Fruit fly (Drosophila melanogaster) whole organism, prepupa: ENCODE results near the gene Droj2.

Source experiments
- Blimp-1 ChIP-seq: fragments of 200-800 bp; sonication (Bioruptor generic); optimal IDR thresholded peaks from 3 replicates; lab custom pipeline; 2017; ENCODE audit warnings: missing biosample characterization, missing genetic modification characterization, mild to moderate bottlenecking, moderate library complexity, missing genetic modification reagents
- CG11294 ChIP-seq: fragments of 200-800 bp; sonication (Bioruptor generic); IDR thresholded peaks from 2 replicates; pipeline ENCODE4 v1.3.6; 2022; ENCODE audit warnings: missing biosample characterization, missing genetic modification characterization
- CG15336 ChIP-seq: fragments of 200-800 bp; sonication (Bioruptor generic); IDR thresholded peaks from 2 replicates; pipeline ENCODE4 v1.3.6; 2022; ENCODE audit warnings: missing biosample characterization, missing genetic modification characterization
- CG1621 ChIP-seq: fragments of 200-800 bp; sonication (Bioruptor generic); optimal IDR thresholded peaks from 3 replicates; lab custom pipeline; 2018; ENCODE audit warnings: missing biosample characterization, mild to moderate bottlenecking, missing genetic modification characterization
- CG31627 ChIP-seq: fragments of 200-800 bp; sonication (Bioruptor generic); optimal IDR thresholded peaks from 3 replicates; lab custom pipeline; 2016; ENCODE audit warnings: missing biosample characterization, missing genetic modification characterization
- CG34406 ChIP-seq: fragments of 200-800 bp; sonication (Bioruptor generic); optimal IDR thresholded peaks from 3 replicates; lab custom pipeline; 2016; ENCODE audit warnings: missing biosample characterization, missing genetic modification characterization
- CG3919 ChIP-seq: fragments of 200-800 bp; sonication (Bioruptor generic); optimal IDR thresholded peaks from 3 replicates; lab custom pipeline; 2016; ENCODE audit warnings: missing biosample characterization, missing genetic modification characterization
- CG4318 ChIP-seq: fragments of 200-800 bp; sonication (Bioruptor generic); optimal IDR thresholded peaks from 3 replicates; lab custom pipeline; 2017; ENCODE audit warnings: missing biosample characterization, mild to moderate bottlenecking, missing genetic modification characterization
- CG6792 ChIP-seq: fragments of 200-800 bp; sonication (Bioruptor generic); optimal IDR thresholded peaks from 3 replicates; lab custom pipeline; 2016; ENCODE audit warnings: missing biosample characterization, missing genetic modification characterization
- CG6808 ChIP-seq: fragments of 200-800 bp; sonication (Bioruptor generic); optimal IDR thresholded peaks from 3 replicates; lab custom pipeline; 2017; ENCODE audit warnings: missing biosample characterization, missing genetic modification characterization, mild to moderate bottlenecking, moderate library complexity, missing genetic modification reagents
- CG6854 ChIP-seq: fragments of 200-800 bp; sonication (Bioruptor generic); optimal IDR thresholded peaks from 2 replicates; lab custom pipeline; 2017; ENCODE audit warnings: missing biosample characterization, mild to moderate bottlenecking, missing genetic modification characterization
- CG8119 ChIP-seq: fragments of 200-800 bp; sonication (Bioruptor generic); IDR thresholded peaks from 3 replicates; pipeline ENCODE4 v1.3.6; 2022; ENCODE audit warnings: missing biosample characterization, missing genetic modification characterization
- CG8632 ChIP-seq: fragments of 200-800 bp; sonication (Bioruptor generic); optimal IDR thresholded peaks from 3 replicates; lab custom pipeline; 2016; ENCODE audit warnings: missing biosample characterization, missing genetic modification characterization
- Eip75B ChIP-seq: fragments of 200-800 bp; sonication (Bioruptor generic); optimal IDR thresholded peaks from 3 replicates; lab custom pipeline; 2016; ENCODE audit warnings: missing biosample characterization, missing genetic modification characterization
- Eip78C ChIP-seq: fragments of 200-800 bp; sonication (Bioruptor generic); peaks from one replicate; lab custom pipeline; 2016; ENCODE audit warnings: missing biosample characterization, missing genetic modification characterization
- Ets21C ChIP-seq: fragments of 200-800 bp; sonication (Bioruptor generic); optimal IDR thresholded peaks from 3 replicates; lab custom pipeline; 2016; ENCODE audit warnings: missing biosample characterization, missing genetic modification characterization
- Ets96B ChIP-seq: fragments of 200-800 bp; optimal IDR thresholded peaks from 2 replicates; lab custom pipeline; 2019; ENCODE audit warnings: missing biosample characterization, mild to moderate bottlenecking, missing genetic modification characterization, moderate library complexity
- Gug ChIP-seq: fragments of 200-800 bp; sonication (Bioruptor generic); IDR thresholded peaks from 2 replicates; pipeline ENCODE4 v1.3.6; 2022; ENCODE audit warnings: missing biosample characterization, missing genetic modification characterization
- Hr39 ChIP-seq: fragments of 200-800 bp; sonication (Bioruptor generic); optimal IDR thresholded peaks from 2 replicates; lab custom pipeline; 2016; ENCODE audit warnings: missing biosample characterization, missing genetic modification characterization
- Hr4 ChIP-seq: fragments of 200-800 bp; sonication (Bioruptor generic); optimal IDR thresholded peaks from 3 replicates; lab custom pipeline; 2016; ENCODE audit warnings: missing biosample characterization, missing genetic modification characterization
- Met ChIP-seq: fragments of 200-800 bp; sonication (Bioruptor generic); optimal IDR thresholded peaks from 3 replicates; lab custom pipeline; 2016; ENCODE audit warnings: missing biosample characterization, missing genetic modification characterization
- OdsH ChIP-seq: fragments of 200-800 bp; sonication (Bioruptor generic); optimal IDR thresholded peaks from 3 replicates; lab custom pipeline; 2016; ENCODE audit warnings: missing biosample characterization, missing genetic modification characterization
- Smox ChIP-seq: fragments of 200-800 bp; sonication (Bioruptor generic); optimal IDR thresholded peaks from 3 replicates; lab custom pipeline; 2016; ENCODE audit warnings: missing biosample characterization, missing genetic modification characterization
- Sox14 ChIP-seq: fragments of 200-800 bp; sonication (Bioruptor generic); optimal IDR thresholded peaks from 3 replicates; lab custom pipeline; 2016; ENCODE audit warnings: missing biosample characterization, missing genetic modification characterization
- achi ChIP-seq: fragments of 200-800 bp; sonication (Bioruptor generic); optimal IDR thresholded peaks from 3 replicates; lab custom pipeline; 2016; ENCODE audit warnings: missing biosample characterization, missing genetic modification characterization
- acj6 ChIP-seq: fragments of 200-800 bp; sonication (Bioruptor generic); optimal IDR thresholded peaks from 3 replicates; lab custom pipeline; 2016; ENCODE audit warnings: missing biosample characterization, missing genetic modification characterization
- cyc ChIP-seq: fragments of 200-800 bp; sonication (Bioruptor generic); optimal IDR thresholded peaks from 3 replicates; lab custom pipeline; 2016; ENCODE audit warnings: missing biosample characterization, missing genetic modification characterization
- esn ChIP-seq: fragments of 200-800 bp; sonication (Bioruptor generic); optimal IDR thresholded peaks from 2 replicates; lab custom pipeline; 2016; ENCODE audit warnings: missing biosample characterization, mild to moderate bottlenecking, missing genetic modification characterization, moderate library complexity
- fd59A ChIP-seq: fragments of 200-800 bp; sonication (Bioruptor generic); optimal IDR thresholded peaks from 2 replicates; lab custom pipeline; 2017; ENCODE audit warnings: missing biosample characterization, mild to moderate bottlenecking, missing genetic modification characterization, missing genetic modification reagents
- fd85E ChIP-seq: fragments of 200-800 bp; sonication (Bioruptor generic); optimal IDR thresholded peaks from 3 replicates; lab custom pipeline; 2016; ENCODE audit warnings: missing biosample characterization, missing genetic modification characterization
- lz ChIP-seq: fragments of 200-800 bp; sonication (Bioruptor generic); optimal IDR thresholded peaks from 3 replicates; lab custom pipeline; 2016; ENCODE audit warnings: missing biosample characterization, missing genetic modification characterization
- net ChIP-seq: fragments of 200-800 bp; sonication (Bioruptor generic); optimal IDR thresholded peaks from 3 replicates; lab custom pipeline; 2016; ENCODE audit warnings: missing biosample characterization, missing genetic modification characterization
- pdm3 ChIP-seq: fragments of 200-800 bp; sonication (Bioruptor generic); optimal IDR thresholded peaks from 3 replicates; lab custom pipeline; 2016; ENCODE audit warnings: missing biosample characterization, missing genetic modification characterization
- salr ChIP-seq, 2 experiments: fragments of 200-800 bp; sonication (Bioruptor generic); optimal IDR thresholded peaks; 3 replicates each; lab custom pipeline; 2016 to 2018; ENCODE audit warnings: missing biosample characterization in 2 of 2, missing genetic modification characterization in 2 of 2, mild to moderate bottlenecking in 1 of 2
- ss ChIP-seq, 2 experiments: fragments of 200-800 bp; sonication (Bioruptor generic); optimal IDR thresholded peaks; 2 replicates in 1 of 2; 3 replicates in 1 of 2; lab custom pipeline; 2017 to 2018; ENCODE audit warnings: mild to moderate bottlenecking in 2 of 2, missing biosample characterization in 2 of 2, missing genetic modification characterization in 2 of 2, moderate library complexity in 1 of 2
- svp ChIP-seq: fragments of 200-800 bp; sonication (Bioruptor generic); peaks from one replicate; lab custom pipeline; 2016; ENCODE audit warnings: missing biosample characterization, missing genetic modification characterization
- vri ChIP-seq: fragments of 200-800 bp; sonication (Bioruptor generic); optimal IDR thresholded peaks from 3 replicates; lab custom pipeline; 2016; ENCODE audit warnings: missing biosample characterization, mild to moderate bottlenecking, missing genetic modification characterization

Gene Droj2

dm6 chr3R:13379675-13380074 is 2.2 kb upstream of the Droj2 start, which contains the start of the genes CG9813 and CG8870:
Gene CG9813, minus strand, starts transcription at chr3R:13379775.
Gene CG8870, plus strand, starts transcription at chr3R:13379842.
- TF ChIP-seq Eip75B = no peak
- TF ChIP-seq CG31627 (GFP tag; lab: Kevin White, UChicago) = no peak
- TF ChIP-seq, all 60 proteins: peak for 0

dm6 chr3R:13382656-13383142 is 793 bp downstream of the Droj2 start:
- no peak for TF ChIP-seq acj6 (GFP tag; lab: Kevin White, UChicago)
- peak; percentile 1 for TF ChIP-seq esn (GFP tag; lab: Kevin White, UChicago)
- TF ChIP-seq cyc (GFP tag; lab: Kevin White, UChicago) = no peak
- no peak for TF ChIP-seq lz (GFP tag; lab: Kevin White, UChicago)
- no peak for TF ChIP-seq CG34406 (GFP tag; lab: Kevin White, UChicago)
- TF ChIP-seq CG11294 (GFP tag; lab: Robert Waterston, UW) = no peak
- TF ChIP-seq Hr39 (GFP tag; lab: Kevin White, UChicago) = no peak
- TF ChIP-seq pdm3 = no peak
- TF ChIP-seq Sox14 (GFP tag; lab: Kevin White, UChicago) = peak; percentile 3
- no peak for TF ChIP-seq CG6792 (GFP tag; lab: Kevin White, UChicago)
- no peak for TF ChIP-seq CG6854
- TF ChIP-seq CG1621 = peak; percentile 56
- TF ChIP-seq net = no peak
- no peak for TF ChIP-seq CG4318 (GFP tag; lab: Kevin White, UChicago)
- no peak for TF ChIP-seq Gug (GFP tag; lab: Robert Waterston, UW)
- TF ChIP-seq CG3919 (GFP tag; lab: Kevin White, UChicago) = no peak
- peak; percentile 63; the same call in 1 of the 2 replicates for TF ChIP-seq CG15336 (GFP tag; lab: Robert Waterston, UW)
- TF ChIP-seq ss (GFP tag; optimal IDR thresholded peaks at IDR 0.05; lab: Kevin White, UChicago) = no peak
- TF ChIP-seq CG8119 (GFP tag; lab: Robert Waterston, UW) = no peak
- no peak for TF ChIP-seq Hr4 (GFP tag; lab: Kevin White, UChicago)
- TF ChIP-seq fd85E (GFP tag; lab: Kevin White, UChicago) = no peak
- no peak for TF ChIP-seq OdsH (GFP tag; lab: Kevin White, UChicago)
- TF ChIP-seq Ets96B (tag; lab: Kevin White, UChicago) = no peak
- no peak for TF ChIP-seq Blimp-1 (GFP tag; lab: Kevin White, UChicago)
- no peak for TF ChIP-seq Smox (GFP tag; lab: Kevin White, UChicago)
- no peak for TF ChIP-seq svp (GFP tag; lab: Kevin White, UChicago)
- no peak for TF ChIP-seq Eip75B
- TF ChIP-seq fd59A (GFP tag; lab: Kevin White, UChicago) = no peak

dm6 chr3R:13385105-13385504 is 3.2 kb downstream of the Droj2 start:
- no peak for TF ChIP-seq cyc (GFP tag; lab: Kevin White, UChicago)
- TF ChIP-seq CG6808 (GFP tag; lab: Kevin White, UChicago) = no peak
- no peak for TF ChIP-seq vri (GFP tag; lab: Kevin White, UChicago)
- TF ChIP-seq acj6 (GFP tag; lab: Kevin White, UChicago) = no peak
- TF ChIP-seq CG11294 (GFP tag; lab: Robert Waterston, UW) = no peak
- no peak for TF ChIP-seq Eip75B
- TF ChIP-seq Eip78C (GFP tag; lab: Kevin White, UChicago) = no peak
- TF ChIP-seq Smox (GFP tag; lab: Kevin White, UChicago) = no peak
- no peak for TF ChIP-seq Met (GFP tag; lab: Kevin White, UChicago)
- no peak for TF ChIP-seq Hr4 (GFP tag; lab: Kevin White, UChicago)
- no peak for TF ChIP-seq CG8632 (GFP tag; lab: Kevin White, UChicago)
- no peak for TF ChIP-seq CG6854
- no peak for TF ChIP-seq Ets21C (GFP tag; lab: Kevin White, UChicago)
- no peak for TF ChIP-seq salr (GFP tag; optimal IDR thresholded peaks at IDR 0.05; lab: Kevin White, UChicago)
- TF ChIP-seq achi (GFP tag; lab: Kevin White, UChicago) = no peak
